Fruit fly (Drosophila melanogaster): ENCODE measurements around the gene out.

DNA sequence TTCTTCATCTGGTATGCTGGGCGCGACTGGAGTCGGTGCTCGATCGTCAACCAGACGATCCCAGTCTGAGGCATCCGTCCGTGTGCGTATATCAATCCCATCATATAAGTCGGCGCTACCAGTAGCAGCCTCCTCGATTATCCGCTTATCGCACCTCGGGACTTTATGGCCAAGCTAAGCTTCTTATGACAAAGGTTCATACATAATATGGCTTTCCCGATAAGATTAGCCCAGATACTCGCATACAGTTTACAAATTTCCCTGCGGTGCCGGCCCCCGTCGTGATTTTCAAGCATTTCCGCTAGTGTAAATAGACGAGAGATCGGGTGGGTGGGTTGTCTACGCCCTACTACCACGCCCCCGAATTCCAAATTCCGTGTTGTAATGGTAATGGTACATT, 41.7 kb downstream of the out start, which contains the start of gene CG8028:
- no peak for TF ChIP-seq pan (optimal IDR thresholded peaks at IDR 0.05)
- TF ChIP-seq CG8478 (optimal IDR thresholded peaks at IDR 0.05) = no peak
- TF ChIP-seq psq (optimal IDR thresholded peaks at IDR 0.05) = no peak
- no peak for TF ChIP-seq Dll (optimal IDR thresholded peaks at IDR 0.05)
